Fruit fly (Drosophila melanogaster) whole organism, pupa: ENCODE results near the gene tara.

Source experiments
- CG10348 ChIP-seq: fragments of 200-800 bp; sonication (Bioruptor generic); IDR thresholded peaks from 2 replicates; pipeline ENCODE4 v1.3.6; 2022; ENCODE audit warnings: missing biosample characterization, missing genetic modification characterization
- CG12605 ChIP-seq: fragments of 200-800 bp; sonication (Bioruptor generic); IDR thresholded peaks from 2 replicates; pipeline ENCODE4 v1.3.6; 2022; ENCODE audit warnings: missing biosample characterization, missing genetic modification characterization
- CG13204 ChIP-seq: fragments of 200-800 bp; sonication (Bioruptor generic); optimal IDR thresholded peaks from 2 replicates; lab custom pipeline; 2018; ENCODE audit warnings: missing biosample characterization, mild to moderate bottlenecking, missing genetic modification characterization, moderate library complexity
- CG32121 ChIP-seq: fragments of 200-800 bp; sonication (Bioruptor generic); IDR thresholded peaks from 2 replicates; pipeline ENCODE4 v1.3.6; 2022; ENCODE audit warnings: missing biosample characterization, missing genetic modification characterization
- CG8159 ChIP-seq: fragments of 200-800 bp; sonication (Bioruptor generic); optimal IDR thresholded peaks from 3 replicates; lab custom pipeline; 2018; ENCODE audit warnings: missing biosample characterization, mild to moderate bottlenecking, missing genetic modification characterization, moderate library complexity
- CG8301 ChIP-seq: fragments of 200-800 bp; sonication (Bioruptor generic); optimal IDR thresholded peaks from 2 replicates; lab custom pipeline; 2018; ENCODE audit warnings: missing biosample characterization, mild to moderate bottlenecking, missing genetic modification characterization
- CG9948 ChIP-seq: fragments of 200-800 bp; sonication (Bioruptor generic); optimal IDR thresholded peaks from 2 replicates; lab custom pipeline; 2018; ENCODE audit warnings: missing biosample characterization, mild to moderate bottlenecking, missing genetic modification characterization, moderate library complexity
- D1 ChIP-seq: fragments of 200-800 bp; sonication (Bioruptor generic); optimal IDR thresholded peaks from 2 replicates; lab custom pipeline; 2018; ENCODE audit warnings: missing biosample characterization, mild to moderate bottlenecking, missing genetic modification characterization, moderate library complexity
- EcR ChIP-seq: fragments of 200-800 bp; sonication (Bioruptor generic); optimal IDR thresholded peaks from 3 replicates; lab custom pipeline; 2019; ENCODE audit warnings: missing biosample characterization, missing genetic modification characterization, mild to moderate bottlenecking, moderate library complexity, missing genetic modification reagents
- Ets98B ChIP-seq: fragments of 200-800 bp; sonication (Bioruptor generic); IDR thresholded peaks from 2 replicates; pipeline ENCODE4 v1.3.6; 2022; ENCODE audit warnings: missing biosample characterization, missing genetic modification characterization
- Pif1B ChIP-seq: fragments of 200-800 bp; sonication (Bioruptor generic); optimal IDR thresholded peaks from 3 replicates; lab custom pipeline; 2016; ENCODE audit warnings: missing biosample characterization, missing genetic modification characterization
- fd96Ca ChIP-seq: fragments of 200-800 bp; sonication (Bioruptor generic); IDR thresholded peaks from 3 replicates; pipeline ENCODE4 v1.3.6; 2022; ENCODE audit warnings: missing biosample characterization, missing genetic modification characterization
- gl ChIP-seq: fragments of 200-800 bp; sonication (Bioruptor generic); optimal IDR thresholded peaks from 2 replicates; lab custom pipeline; 2018; ENCODE audit warnings: missing biosample characterization, mild to moderate bottlenecking, missing genetic modification characterization
- rn ChIP-seq: fragments of 200-800 bp; sonication (Bioruptor generic); IDR thresholded peaks from 2 replicates; pipeline ENCODE4 v1.3.6; 2022; ENCODE audit warnings: missing biosample characterization, missing genetic modification characterization

DNA sequence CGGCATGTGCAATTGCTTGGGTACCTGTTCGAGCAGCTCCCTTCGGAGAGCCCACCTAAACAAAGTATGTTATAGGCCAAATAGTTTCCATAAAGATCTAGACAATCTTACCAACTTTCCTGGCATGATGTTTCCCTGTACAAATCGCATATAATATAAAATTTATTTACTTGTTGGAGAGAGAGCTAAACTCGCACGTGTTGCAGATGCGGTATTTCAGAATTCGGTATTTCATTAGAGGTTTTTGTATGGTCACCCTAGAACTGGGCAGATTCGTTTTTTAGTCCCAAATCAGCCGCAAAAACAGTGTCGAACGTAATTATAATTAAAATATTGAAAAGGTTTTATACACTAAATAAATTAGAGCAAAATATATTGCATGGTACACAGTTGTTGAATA is 46.7 kb downstream of the tara start, which contains the start of the genes Mat89Ba and gish:
- TF ChIP-seq CG32121 (GFP tag; lab: Robert Waterston, UW) (no peak), D1 (tag; lab: Kevin White, UChicago) (no peak), rn (GFP tag; lab: Robert Waterston, UW) (no peak), CG10348 (GFP tag; lab: Robert Waterston, UW) (no peak), fd96Ca (GFP tag; lab: Robert Waterston, UW) (no peak), Ets98B (GFP tag; lab: Robert Waterston, UW) (no peak), EcR (no peak), CG8159 (no peak), Pif1B (GFP tag; lab: Kevin White, UChicago) (no peak), CG8301 (tag; lab: Kevin White, UChicago) (no peak), CG13204 (GFP tag; lab: Kevin White, UChicago) (no peak), CG12605 (no peak), gl (tag; lab: Kevin White, UChicago) (no peak), CG9948 (tag; lab: Kevin White, UChicago) (no peak)
